Worm (Caenorhabditis elegans) whole organism, L1 larva: ENCODE results near the gene F18E3.13.

Experiments used
- lin-13 ChIP-seq: fragments of 150-350 bp; optimal IDR thresholded peaks from 2 replicates; lab custom pipeline; 2014; ENCODE audit warnings: missing biosample characterization, missing genetic modification reagents, missing genetic modification characterization
- mdl-1 ChIP-seq, 2 experiments: fragments of 150-350 bp; optimal IDR thresholded peaks; 2 replicates each; lab custom pipeline; 2014 to 2017; ENCODE audit warnings: missing biosample characterization in 2 of 2, missing genetic modification characterization in 2 of 2, inconsistent platforms in 1 of 2
- nhr-11 ChIP-seq: fragments of 150-350 bp; optimal IDR thresholded peaks from 2 replicates; lab custom pipeline; 2014; ENCODE audit warnings: missing biosample characterization, missing genetic modification characterization
- nhr-237 ChIP-seq: fragments of 150-350 bp; optimal IDR thresholded peaks from 2 replicates; lab custom pipeline; 2014; ENCODE audit warnings: missing biosample characterization, missing genetic modification characterization
- unc-62 ChIP-seq: fragments of 150-350 bp; optimal IDR thresholded peaks from 2 replicates; lab custom pipeline; 2014; ENCODE audit warnings: missing biosample characterization, missing genetic modification reagents, missing genetic modification characterization
- ztf-11 ChIP-seq, 2 experiments: sonication (generic microtip); optimal IDR thresholded peaks; 2 replicates each; lab custom pipeline; 2016 to 2017; ENCODE audit warnings: missing genetic modification characterization in 2 of 2, missing biosample characterization in 1 of 2, missing compliant biosample characterization in 1 of 2

- no peak for TF ChIP-seq ztf-11 (tag; optimal IDR thresholded peaks at IDR 0.05; lab: Kevin White, UChicago)
- no peak for TF ChIP-seq mdl-1 (tag; optimal IDR thresholded peaks at IDR 0.05; lab: Kevin White, UChicago)
- TF ChIP-seq nhr-11 (tag; lab: Kevin White, UChicago), result no peak
- TF ChIP-seq lin-13 (GFP tag; lab: Kevin White, UChicago), result no peak
- no peak for TF ChIP-seq unc-62 (GFP tag; lab: Kevin White, UChicago)
- no peak for TF ChIP-seq nhr-237 (tag; lab: Kevin White, UChicago)
Measured at ce11 chrV:7460898-7461297, 44.9 kb downstream of the F18E3.13 start, which contains the start of gene srh-92.
